Worm (Caenorhabditis elegans) whole organism, L4 larva: ENCODE results near the gene ugt-15.
A peak's percentile ranks its signal among the peaks of the same experiment; 100 is the strongest.

Experiments
- F44E2.7 ChIP-seq: fragments of 200-800 bp; sonication (Bioruptor generic); IDR thresholded peaks from 2 replicates; pipeline ENCODE4 v2.1.2; 2022; ENCODE audit warnings: missing genetic modification characterization, missing compliant biosample characterization
- F49E8.2 ChIP-seq: sonication (generic microtip); optimal IDR thresholded peaks from 2 replicates; lab custom pipeline; 2016; ENCODE audit warnings: missing compliant biosample characterization, mild to moderate bottlenecking, missing genetic modification characterization, borderline replicate concordance
- T20F7.1 ChIP-seq: fragments of 200-800 bp; sonication (Bioruptor generic); optimal IDR thresholded peaks from 2 replicates; lab custom pipeline; 2018; ENCODE audit warnings: mild to moderate bottlenecking, missing genetic modification characterization, missing compliant biosample characterization
- T26A8.4 ChIP-seq: fragments of 200-800 bp; sonication (Bioruptor generic); IDR thresholded peaks from 2 replicates; pipeline ENCODE4 v1.3.6; 2022; ENCODE audit warnings: missing genetic modification characterization, missing compliant biosample characterization
- Y105C5A.15 ChIP-seq: fragments of 200-800 bp; sonication (Bioruptor generic); IDR thresholded peaks from 2 replicates; pipeline ENCODE4 v1.3.6; 2022; ENCODE audit warnings: missing genetic modification characterization, missing compliant biosample characterization
- Y48G9A.11 ChIP-seq: fragments of 200-800 bp; sonication (Bioruptor generic); IDR thresholded peaks from 2 replicates; pipeline ENCODE4 v1.3.6; 2022; ENCODE audit warnings: missing genetic modification reagents, missing genetic modification characterization, missing compliant biosample characterization
- Y75B8A.6 ChIP-seq: fragments of 200-800 bp; sonication (Bioruptor generic); IDR thresholded peaks from 2 replicates; pipeline ENCODE4 v1.3.6; 2022; ENCODE audit warnings: missing genetic modification reagents, missing genetic modification characterization, missing compliant biosample characterization
- aha-1 ChIP-seq: fragments of 150-350 bp; peaks from one replicate; lab custom pipeline; 2014; ENCODE audit warnings: missing biosample characterization, missing genetic modification characterization
- arid-1 ChIP-seq: fragments of 200-800 bp; sonication (Bioruptor generic); conservative IDR thresholded peaks from 2 replicates; pipeline ENCODE4 v1.3.6; 2022; ENCODE audit warnings: missing genetic modification reagents, missing genetic modification characterization, missing compliant biosample characterization
- attf-4 ChIP-seq: sonication (generic microtip); optimal IDR thresholded peaks from 3 replicates; lab custom pipeline; 2017; ENCODE audit warnings: missing biosample characterization, missing genetic modification characterization
- ceh-20 ChIP-seq: fragments of 200-800 bp; sonication (Bioruptor generic); IDR thresholded peaks from 2 replicates; pipeline ENCODE4 v1.3.6; 2022; ENCODE audit warnings: missing genetic modification reagents, missing genetic modification characterization, missing compliant biosample characterization
- ceh-28 ChIP-seq: fragments of 150-350 bp; optimal IDR thresholded peaks from 2 replicates; lab custom pipeline; 2014; ENCODE audit warnings: missing biosample characterization, missing genetic modification reagents, missing genetic modification characterization
- ceh-62 ChIP-seq: sonication (generic microtip); optimal IDR thresholded peaks from 2 replicates; lab custom pipeline; 2017; ENCODE audit warnings: missing biosample characterization, missing genetic modification characterization
- ces-1 ChIP-seq: fragments of 150-350 bp; sonication (generic microtip); optimal IDR thresholded peaks from 4 replicates; lab custom pipeline; 2014; ENCODE audit warnings: missing biosample characterization, missing genetic modification reagents, missing genetic modification characterization
- daf-12 ChIP-seq: fragments of 150-350 bp; optimal IDR thresholded peaks from 2 replicates; lab custom pipeline; 2014; ENCODE audit warnings: missing biosample characterization, missing genetic modification reagents, missing genetic modification characterization
- daf-8 ChIP-seq: fragments of 200-800 bp; sonication (Bioruptor generic); IDR thresholded peaks from 2 replicates; pipeline ENCODE4 v1.3.6; 2022; ENCODE audit warnings: missing genetic modification characterization, missing compliant biosample characterization
- dmd-8 ChIP-seq: fragments of 200-800 bp; sonication (Bioruptor generic); IDR thresholded peaks from 2 replicates; pipeline ENCODE4 v1.3.6; 2022; ENCODE audit warnings: missing genetic modification characterization, missing compliant biosample characterization
- duxl-1 ChIP-seq: sonication (generic microtip); optimal IDR thresholded peaks from 2 replicates; lab custom pipeline; 2016; ENCODE audit warnings: mild to moderate bottlenecking, missing genetic modification characterization, moderate library complexity, missing compliant biosample characterization; ENCODE audit not compliant: poor library complexity
- dve-1 ChIP-seq: sonication (generic microtip); optimal IDR thresholded peaks from 2 replicates; lab custom pipeline; 2017; ENCODE audit warnings: antibody characterized with exemption, mild to moderate bottlenecking, missing genetic modification characterization, missing compliant biosample characterization; ENCODE audit not compliant: insufficient read depth
- egl-43 ChIP-seq: fragments of 200-800 bp; sonication (Bioruptor generic); IDR thresholded peaks from 2 replicates; pipeline ENCODE4 v1.3.6; 2022; ENCODE audit warnings: missing genetic modification reagents, missing genetic modification characterization, missing compliant biosample characterization
- fkh-10 ChIP-seq: fragments of 150-350 bp; optimal IDR thresholded peaks from 2 replicates; lab custom pipeline; 2014; ENCODE audit warnings: missing biosample characterization, missing genetic modification reagents, missing genetic modification characterization
- gei-8 ChIP-seq: fragments of 200-800 bp; sonication (Bioruptor generic); optimal IDR thresholded peaks from 2 replicates; lab custom pipeline; 2018; ENCODE audit warnings: mild to moderate bottlenecking, missing genetic modification characterization, missing compliant biosample characterization
- hlh-30 ChIP-seq: sonication (generic microtip); optimal IDR thresholded peaks from 2 replicates; lab custom pipeline; 2017; ENCODE audit warnings: antibody characterized with exemption, mild to moderate bottlenecking, missing genetic modification characterization, missing compliant biosample characterization; ENCODE audit not compliant: insufficient read depth
- hmg-1.1 ChIP-seq: fragments of 200-800 bp; sonication (Bioruptor generic); IDR thresholded peaks from 2 replicates; pipeline ENCODE4 v1.3.6; 2022; ENCODE audit warnings: missing genetic modification reagents, missing genetic modification characterization, missing compliant biosample characterization
- jun-1 ChIP-seq: fragments of 150-350 bp; optimal IDR thresholded peaks from 2 replicates; lab custom pipeline; 2014; ENCODE audit warnings: missing biosample characterization, missing genetic modification reagents, missing genetic modification characterization
- lim-7 ChIP-seq: fragments of 200-800 bp; sonication (Bioruptor generic); IDR thresholded peaks from 2 replicates; pipeline ENCODE4 v1.3.6; 2022; ENCODE audit warnings: missing genetic modification characterization, missing compliant biosample characterization
- lin-29 ChIP-seq: fragments of 200-800 bp; sonication (Bioruptor generic); IDR thresholded peaks from 2 replicates; pipeline ENCODE4 v1.3.6; 2022; ENCODE audit warnings: missing genetic modification reagents, missing genetic modification characterization, missing compliant biosample characterization
- lir-3 ChIP-seq: sonication (generic microtip); optimal IDR thresholded peaks from 2 replicates; lab custom pipeline; 2016; ENCODE audit warnings: mild to moderate bottlenecking, missing genetic modification characterization, missing compliant biosample characterization
- madf-5 ChIP-seq, 2 experiments: fragments of 200-800 bp; sonication (Bioruptor generic); IDR thresholded peaks; 2 replicates each; pipeline ENCODE4 v1.3.6; 2022; ENCODE audit warnings: missing compliant biosample characterization in 2 of 2, missing genetic modification characterization in 2 of 2
- mdl-1 ChIP-seq, 2 experiments: fragments of 150-350 bp in 1 of 2; sonication (generic microtip) in 1 of 2; optimal IDR thresholded peaks; 2 replicates each; lab custom pipeline; 2014 to 2017; ENCODE audit warnings: missing biosample characterization in 2 of 2, missing genetic modification characterization in 2 of 2
- mes-2 ChIP-seq: sonication (generic microtip); optimal IDR thresholded peaks from 2 replicates; lab custom pipeline; 2016; ENCODE audit warnings: missing genotype, mild to moderate bottlenecking, missing genetic modification characterization, missing compliant biosample characterization; ENCODE audit not compliant: poor library complexity, severe bottlenecking
- mxl-2 ChIP-seq: fragments of 200-800 bp; sonication (Bioruptor generic); conservative IDR thresholded peaks from 2 replicates; pipeline ENCODE4 v1.3.6; 2022; ENCODE audit warnings: missing genetic modification reagents, missing genetic modification characterization, missing compliant biosample characterization
- nhr-102 ChIP-seq: sonication (generic microtip); optimal IDR thresholded peaks from 2 replicates; lab custom pipeline; 2016; ENCODE audit warnings: mild to moderate bottlenecking, missing genetic modification characterization, moderate library complexity, missing compliant biosample characterization
- nhr-11 ChIP-seq: fragments of 150-350 bp; optimal IDR thresholded peaks from 2 replicates; lab custom pipeline; 2014; ENCODE audit warnings: missing biosample characterization, missing genetic modification characterization
- nhr-237 ChIP-seq: sonication (generic microtip); optimal IDR thresholded peaks from 2 replicates; lab custom pipeline; 2017; ENCODE audit warnings: missing biosample characterization, missing genetic modification characterization
- nhr-28 ChIP-seq: fragments of 150-350 bp; optimal IDR thresholded peaks from 2 replicates; lab custom pipeline; 2014; ENCODE audit warnings: missing biosample characterization, missing genetic modification characterization
- nhr-42 ChIP-seq: fragments of 200-800 bp; sonication (Bioruptor generic); IDR thresholded peaks from 2 replicates; pipeline ENCODE4 v1.3.6; 2022; ENCODE audit warnings: missing genetic modification characterization, missing compliant biosample characterization
- nhr-76 ChIP-seq: fragments of 150-350 bp; optimal IDR thresholded peaks from 2 replicates; lab custom pipeline; 2014; ENCODE audit warnings: missing biosample characterization, missing genetic modification characterization
- pha-4 ChIP-seq, 2 experiments: fragments of 150-350 bp in 1 of 2; fragments of 200-800 bp in 1 of 2; sonication (Bioruptor generic) in 1 of 2; IDR thresholded peaks in 1 of 2; optimal IDR thresholded peaks in 1 of 2; 2 replicates each; pipeline versions ENCODE4 v1.3.6 to Lab custom; 2014 to 2022; ENCODE audit warnings: missing genetic modification characterization in 2 of 2, missing genetic modification reagents in 2 of 2, missing biosample characterization in 1 of 2, missing compliant biosample characterization in 1 of 2
- rbr-2 ChIP-seq: sonication (generic microtip); optimal IDR thresholded peaks from 2 replicates; lab custom pipeline; 2016; ENCODE audit warnings: missing genotype, missing genetic modification characterization, missing compliant biosample characterization
- saeg-2 ChIP-seq: fragments of 200-800 bp; sonication (Bioruptor generic); IDR thresholded peaks from 2 replicates; pipeline ENCODE4 v1.3.6; 2022; ENCODE audit warnings: missing genetic modification reagents, missing genetic modification characterization, missing compliant biosample characterization
- skn-1 ChIP-seq: fragments of 150-350 bp; optimal IDR thresholded peaks from 2 replicates; lab custom pipeline; 2014; ENCODE audit warnings: missing biosample characterization, missing genetic modification characterization
- snpc-1.2 ChIP-seq: fragments of 200-800 bp; sonication (Bioruptor generic); IDR thresholded peaks from 2 replicates; pipeline ENCODE4 v1.3.6; 2022; ENCODE audit warnings: missing genetic modification reagents, missing genetic modification characterization, missing compliant biosample characterization
- snpc-4 ChIP-seq: fragments of 150-350 bp; optimal IDR thresholded peaks from 2 replicates; lab custom pipeline; 2014; ENCODE audit warnings: missing biosample characterization, missing genetic modification characterization
- spr-3 ChIP-seq: fragments of 200-800 bp; sonication (Bioruptor generic); optimal IDR thresholded peaks from 2 replicates; lab custom pipeline; 2018; ENCODE audit warnings: mild to moderate bottlenecking, missing genetic modification characterization, missing compliant biosample characterization
- tag-97 ChIP-seq: fragments of 200-800 bp; sonication (Bioruptor generic); IDR thresholded peaks from 2 replicates; pipeline ENCODE4 v1.3.6; 2022; ENCODE audit warnings: missing genetic modification characterization, missing compliant biosample characterization
- unc-39 ChIP-seq: sonication (generic microtip); optimal IDR thresholded peaks from 2 replicates; lab custom pipeline; 2017; ENCODE audit warnings: missing biosample characterization, missing genetic modification characterization
- vab-7 ChIP-seq: fragments of 200-800 bp; sonication (Bioruptor generic); IDR thresholded peaks from 2 replicates; pipeline ENCODE4 v1.3.6; 2022; ENCODE audit warnings: missing genetic modification reagents, missing genetic modification characterization, missing compliant biosample characterization
- zip-2 ChIP-seq: fragments of 150-350 bp; optimal IDR thresholded peaks from 2 replicates; lab custom pipeline; 2014; ENCODE audit warnings: missing biosample characterization, missing genetic modification characterization

ugt-15 gene

ce11 chrV:12827219-12827618 lies at the start of gene ugt-15:
TSS of gene ugt-15 (plus strand) at chrV:12827519.
- TF ChIP-seq lim-7 (no peak), nhr-28 (tag; lab: Kevin White, UChicago) (no peak)

ce11 chrV:12780248-12780647 lies 47.1 kb upstream of the ugt-15 start:
- TF ChIP-seq spr-3 (GFP tag; lab: Kevin White, UChicago) = peak; percentile 72
- no peak for TF ChIP-seq nhr-237
- no peak for TF ChIP-seq F49E8.2
- peak in 1 of 2 experiments; percentile 92; a peak in 2 of 4 replicates for TF ChIP-seq madf-5 (GFP tag; IDR thresholded peaks at IDR 0.05; lab: Robert Waterston, UW)
- no peak for TF ChIP-seq snpc-4 (tag; lab: Kevin White, UChicago)
- TF ChIP-seq Y105C5A.15 (GFP tag; lab: Robert Waterston, UW) = peak; percentile 92
- no peak for TF ChIP-seq hlh-30 (tag; lab: Kevin White, UChicago)
- no peak; the same call in 1 of the 2 replicates for TF ChIP-seq egl-43 (GFP tag; lab: Robert Waterston, UW)
- TF ChIP-seq arid-1 (GFP tag; lab: Robert Waterston, UW) = peak; percentile 91
- TF ChIP-seq pha-4 (GFP tag; IDR thresholded peaks at IDR 0.05; lab: Robert Waterston, UW) = peak; percentile 86
- TF ChIP-seq pha-4 (tag; optimal IDR thresholded peaks at IDR 0.05; lab: Kevin White, UChicago) = no peak
- TF ChIP-seq fkh-10 (GFP tag; lab: Kevin White, UChicago) = no peak
- peak; percentile 90; the same call in 1 of the 2 replicates for TF ChIP-seq F44E2.7 (GFP tag; lab: Robert Waterston, UW)
- TF ChIP-seq daf-8 (GFP tag; lab: Robert Waterston, UW) = 0 out of 2 replicates have a peak, but pooled peaks have one; percentile 38
- no peak for TF ChIP-seq tag-97 (GFP tag; lab: Robert Waterston, UW)
- TF ChIP-seq mdl-1 (tag; optimal IDR thresholded peaks at IDR 0.05; lab: Kevin White, UChicago) = no peak
- no peak for TF ChIP-seq nhr-11 (tag; lab: Kevin White, UChicago)
- TF ChIP-seq snpc-1.2 (GFP tag; lab: Robert Waterston, UW) = no peak; the same call in none of the 2 replicates
- TF ChIP-seq attf-4 (tag; lab: Kevin White, UChicago) = no peak
- no peak for TF ChIP-seq ceh-28
- no peak for TF ChIP-seq unc-39 (tag; lab: Kevin White, UChicago)
- no peak for TF ChIP-seq ceh-62
- TF ChIP-seq Y48G9A.11 (GFP tag; lab: Robert Waterston, UW) = peak; percentile 85
- no peak for TF ChIP-seq vab-7 (GFP tag; lab: Robert Waterston, UW)
- no peak for TF ChIP-seq nhr-102
- peak; percentile 59 for TF ChIP-seq rbr-2
- TF ChIP-seq hmg-1.1 (GFP tag; lab: Robert Waterston, UW) = peak; percentile 90
- TF ChIP-seq dve-1 (tag; lab: Kevin White, UChicago) = no peak
- TF ChIP-seq mes-2 (tag; lab: Kevin White, UChicago) = no peak
- TF ChIP-seq saeg-2 (GFP tag; lab: Robert Waterston, UW) = 0 out of 2 replicates have a peak, but pooled peaks have one; percentile 21
- no peak for TF ChIP-seq jun-1 (tag; lab: Kevin White, UChicago)
- TF ChIP-seq nhr-42 = no peak
- TF ChIP-seq lin-29 = peak; percentile 67
- TF ChIP-seq gei-8 (GFP tag; lab: Kevin White, UChicago) = peak; percentile 43
- no peak for TF ChIP-seq daf-12 (tag; lab: Kevin White, UChicago)
- no peak; the same call in 1 of the 2 replicates for TF ChIP-seq mxl-2 (GFP tag; lab: Robert Waterston, UW)
- TF ChIP-seq ceh-20 = 0 out of 2 replicates have a peak, but pooled peaks have one; percentile 47
- no peak for TF ChIP-seq ces-1 (GFP tag; lab: Kevin White, UChicago)
- TF ChIP-seq duxl-1 = peak; percentile 14
- TF ChIP-seq lir-3 (tag; lab: Kevin White, UChicago) = peak; percentile 66
- TF ChIP-seq T20F7.1 = no peak
- peak; percentile 89; the same call in 1 of the 2 replicates for TF ChIP-seq dmd-8 (GFP tag; lab: Robert Waterston, UW)
- TF ChIP-seq aha-1 (tag; lab: Kevin White, UChicago) = peak; percentile 82
- no peak for TF ChIP-seq skn-1 (tag; lab: Kevin White, UChicago)
- no peak for TF ChIP-seq T26A8.4 (GFP tag; lab: Robert Waterston, UW)
- TF ChIP-seq nhr-76 (tag; lab: Kevin White, UChicago) = no peak
- TF ChIP-seq zip-2 (tag; lab: Kevin White, UChicago) = no peak
- peak; percentile 55; the same call in 1 of the 2 replicates for TF ChIP-seq Y75B8A.6 (GFP tag; lab: Robert Waterston, UW)
